Worm (Caenorhabditis elegans) whole organism, young adult: ENCODE results near the gene gex-5.
"Not testable (repeated sequence)": the region's sequence is repeated elsewhere in the genome, so short reads cannot be mapped to it uniquely, and the experiment has no call there.

Experiments
- B0261.1 ChIP-seq: sonication (generic microtip); optimal IDR thresholded peaks from 2 replicates; lab custom pipeline; 2016; ENCODE audit warnings: mild to moderate bottlenecking, missing genetic modification characterization, moderate library complexity, missing compliant biosample characterization
- F22D6.2 ChIP-seq: sonication (generic microtip); optimal IDR thresholded peaks from 2 replicates; lab custom pipeline; 2016; ENCODE audit warnings: mild to moderate bottlenecking, missing genetic modification characterization, missing compliant biosample characterization
- F49E8.2 ChIP-seq: sonication (generic microtip); optimal IDR thresholded peaks from 3 replicates; lab custom pipeline; 2017; ENCODE audit warnings: missing genetic modification characterization, mild to moderate bottlenecking, missing compliant biosample characterization, antibody characterized with exemption, moderate library complexity; ENCODE audit not compliant: insufficient read depth
- F57C9.4 ChIP-seq: sonication (generic microtip); optimal IDR thresholded peaks from 2 replicates; lab custom pipeline; 2017; ENCODE audit warnings: mild to moderate bottlenecking, missing genetic modification characterization, missing compliant biosample characterization
- T07F8.4 ChIP-seq: sonication (generic microtip); optimal IDR thresholded peaks from 2 replicates; lab custom pipeline; 2016; ENCODE audit warnings: mild to moderate bottlenecking, missing genetic modification characterization, moderate library complexity, missing compliant biosample characterization
- T26A5.8 ChIP-seq: sonication (generic microtip); optimal IDR thresholded peaks from 2 replicates; lab custom pipeline; 2016; ENCODE audit warnings: missing genetic modification characterization, missing compliant biosample characterization
- Y53F4B.3 ChIP-seq: fragments of 200-800 bp; sonication (Bioruptor generic); IDR thresholded peaks from 2 replicates; pipeline ENCODE4 v1.3.6; 2022; ENCODE audit warnings: missing genetic modification reagents, missing genetic modification characterization, missing compliant biosample characterization
- atf-7 ChIP-seq: sonication (generic microtip); optimal IDR thresholded peaks from 2 replicates; lab custom pipeline; 2017; ENCODE audit warnings: mild to moderate bottlenecking, missing genetic modification characterization, missing compliant biosample characterization
- attf-3 ChIP-seq: fragments of 200-800 bp; sonication (Bioruptor generic); conservative IDR thresholded peaks from 2 replicates; pipeline ENCODE4 v1.3.6; 2022; ENCODE audit warnings: missing genetic modification reagents, missing genetic modification characterization, missing compliant biosample characterization
- attf-5 ChIP-seq: fragments of 200-800 bp; sonication (Bioruptor generic); optimal IDR thresholded peaks from 2 replicates; lab custom pipeline; 2018; ENCODE audit warnings: mild to moderate bottlenecking, missing genetic modification characterization, missing compliant biosample characterization
- attf-6 ChIP-seq: fragments of 200-800 bp; sonication (Bioruptor generic); IDR thresholded peaks from 2 replicates; pipeline ENCODE4 v1.3.6; 2022; ENCODE audit warnings: missing genetic modification reagents, missing genetic modification characterization, missing compliant biosample characterization
- cebp-1 ChIP-seq, 2 experiments: fragments of 200-800 bp in 1 of 2; sonication (Bioruptor generic) in 1 of 2; sonication (generic microtip) in 1 of 2; IDR thresholded peaks in 1 of 2; optimal IDR thresholded peaks in 1 of 2; 2 replicates each; pipeline versions ENCODE4 v1.3.6 to Lab custom; 2017 to 2022; ENCODE audit warnings: missing compliant biosample characterization in 2 of 2, missing genetic modification characterization in 2 of 2, mild to moderate bottlenecking in 1 of 2, missing genetic modification reagents in 1 of 2, moderate library complexity in 1 of 2
- ceh-100 ChIP-seq: fragments of 200-800 bp; sonication (Bioruptor generic); IDR thresholded peaks from 2 replicates; pipeline ENCODE4 v1.3.6; 2022; ENCODE audit warnings: missing genetic modification reagents, missing genetic modification characterization, missing compliant biosample characterization
- ceh-40 ChIP-seq: fragments of 200-800 bp; sonication (Bioruptor generic); IDR thresholded peaks from 2 replicates; pipeline ENCODE4 v1.3.6; 2022; ENCODE audit warnings: missing genetic modification characterization, missing compliant biosample characterization
- ceh-58 ChIP-seq: fragments of 200-800 bp; sonication (Bioruptor generic); IDR thresholded peaks from 2 replicates; pipeline ENCODE4 v1.3.6; 2022; ENCODE audit warnings: missing genetic modification characterization, missing compliant biosample characterization
- ceh-79 ChIP-seq: sonication (generic microtip); optimal IDR thresholded peaks from 2 replicates; lab custom pipeline; 2017; ENCODE audit warnings: mild to moderate bottlenecking, missing genetic modification characterization, missing compliant biosample characterization
- chd-7 ChIP-seq: sonication (generic microtip); optimal IDR thresholded peaks from 2 replicates; lab custom pipeline; 2016; ENCODE audit warnings: mild to moderate bottlenecking, missing genetic modification characterization, moderate library complexity, missing compliant biosample characterization
- dpff-1 ChIP-seq: sonication (generic microtip); optimal IDR thresholded peaks from 2 replicates; lab custom pipeline; 2017; ENCODE audit warnings: mild to moderate bottlenecking, missing genetic modification characterization, missing compliant biosample characterization
- egl-18 ChIP-seq: fragments of 200-800 bp; sonication (Bioruptor generic); IDR thresholded peaks from 2 replicates; pipeline ENCODE4 v1.3.6; 2022; ENCODE audit warnings: missing genetic modification reagents, missing genetic modification characterization, missing compliant biosample characterization
- egl-44 ChIP-seq: fragments of 200-800 bp; sonication (Bioruptor generic); IDR thresholded peaks from 2 replicates; pipeline ENCODE4 v1.3.6; 2022; ENCODE audit warnings: missing genetic modification reagents, missing genetic modification characterization, missing compliant biosample characterization
- egrh-3 ChIP-seq: fragments of 200-800 bp; sonication (Bioruptor generic); IDR thresholded peaks from 2 replicates; pipeline ENCODE4 v1.3.6; 2022; ENCODE audit warnings: missing genetic modification reagents, missing genetic modification characterization, missing compliant biosample characterization
- ets-4 ChIP-seq: fragments of 200-800 bp; sonication (Bioruptor generic); optimal IDR thresholded peaks from 2 replicates; lab custom pipeline; 2018; ENCODE audit warnings: mild to moderate bottlenecking, missing genetic modification characterization, missing compliant biosample characterization
- fkh-3 ChIP-seq: sonication (generic microtip); optimal IDR thresholded peaks from 2 replicates; lab custom pipeline; 2016; ENCODE audit warnings: mild to moderate bottlenecking, missing genetic modification characterization, missing compliant biosample characterization
- hlh-12 ChIP-seq: sonication (generic microtip); optimal IDR thresholded peaks from 2 replicates; lab custom pipeline; 2016; ENCODE audit warnings: missing genetic modification characterization, missing compliant biosample characterization
- hlh-26 ChIP-seq: fragments of 200-800 bp; sonication (Bioruptor generic); conservative IDR thresholded peaks from 2 replicates; pipeline ENCODE4 v1.3.6; 2022; ENCODE audit warnings: missing genetic modification reagents, missing genetic modification characterization, missing compliant biosample characterization
- lag-1 ChIP-seq: fragments of 200-800 bp; sonication (Bioruptor generic); IDR thresholded peaks from 2 replicates; pipeline ENCODE4 v1.3.6; 2022; ENCODE audit warnings: missing genetic modification reagents, missing genetic modification characterization, missing compliant biosample characterization
- let-526 ChIP-seq: fragments of 200-800 bp; sonication (Bioruptor generic); IDR thresholded peaks from 2 replicates; pipeline ENCODE4 v1.3.6; 2022; ENCODE audit warnings: missing genetic modification reagents, missing genetic modification characterization, missing compliant biosample characterization
- lin-35 ChIP-seq, 3 experiments: fragments of 150-350 bp in 2 of 3; sonication (generic microtip) in 1 of 3; optimal IDR thresholded peaks; 2 replicates each; lab custom pipeline; 2014 to 2018; ENCODE audit warnings: missing biosample characterization in 3 of 3, missing genetic modification characterization in 3 of 3, missing genetic modification reagents in 3 of 3
- madf-8 ChIP-seq: fragments of 200-800 bp; sonication (Bioruptor generic); conservative IDR thresholded peaks from 2 replicates; pipeline ENCODE4 v1.3.6; 2022; ENCODE audit warnings: missing genetic modification reagents, missing genetic modification characterization, missing compliant biosample characterization
- mel-28 ChIP-seq: sonication (generic microtip); optimal IDR thresholded peaks from 2 replicates; lab custom pipeline; 2016; ENCODE audit warnings: borderline replicate concordance, mild to moderate bottlenecking, missing genetic modification characterization, missing compliant biosample characterization
- nfyb-1 ChIP-seq: fragments of 200-800 bp; sonication (Bioruptor generic); IDR thresholded peaks from 2 replicates; pipeline ENCODE4 v1.3.6; 2022; ENCODE audit warnings: missing genetic modification reagents, missing genetic modification characterization, missing compliant biosample characterization
- nhr-27 ChIP-seq: fragments of 200-800 bp; sonication (Bioruptor generic); optimal IDR thresholded peaks from 2 replicates; lab custom pipeline; 2018; ENCODE audit warnings: mild to moderate bottlenecking, missing genetic modification characterization, moderate library complexity, missing compliant biosample characterization
- nhr-80 ChIP-seq: sonication (generic microtip); optimal IDR thresholded peaks from 2 replicates; lab custom pipeline; 2016; ENCODE audit warnings: missing genetic modification characterization, missing compliant biosample characterization
- pha-4 ChIP-seq: fragments of 150-350 bp; sonication (generic microtip); optimal IDR thresholded peaks from 2 replicates; lab custom pipeline; 2014; ENCODE audit warnings: missing biosample characterization, missing genetic modification reagents, missing genetic modification characterization
- rec-8 ChIP-seq, 2 experiments: sonication (generic microtip); optimal IDR thresholded peaks; 2 replicates each; lab custom pipeline; 2016; ENCODE audit warnings: mild to moderate bottlenecking in 2 of 2, missing genetic modification characterization in 2 of 2, missing genetic modification reagents in 2 of 2, missing genotype in 2 of 2, missing biosample characterization in 1 of 2, missing compliant biosample characterization in 1 of 2, moderate library complexity in 1 of 2
- sdz-38 ChIP-seq: sonication (generic microtip); optimal IDR thresholded peaks from 2 replicates; lab custom pipeline; 2016; ENCODE audit warnings: missing genotype, missing genetic modification characterization, missing compliant biosample characterization
- tbp1 ChIP-seq: fragments of 200-800 bp; sonication (Bioruptor generic); optimal IDR thresholded peaks from 2 replicates; lab custom pipeline; 2018; ENCODE audit warnings: mild to moderate bottlenecking, missing genetic modification characterization, missing compliant biosample characterization
- tbx-9 ChIP-seq: sonication (generic microtip); optimal IDR thresholded peaks from 2 replicates; lab custom pipeline; 2016; ENCODE audit warnings: borderline replicate concordance, missing genetic modification characterization, inconsistent platforms, missing compliant biosample characterization
- xnd-1 ChIP-seq: sonication (generic microtip); optimal IDR thresholded peaks from 2 replicates; lab custom pipeline; 2016; ENCODE audit warnings: missing genotype, missing genetic modification reagents, missing genetic modification characterization, missing compliant biosample characterization
- zfh-2 ChIP-seq: fragments of 200-800 bp; sonication (Bioruptor generic); conservative IDR thresholded peaks from 2 replicates; pipeline ENCODE4 v1.3.6; 2022; ENCODE audit warnings: missing genetic modification reagents, missing genetic modification characterization, missing compliant biosample characterization
- zim-3 ChIP-seq: sonication (generic microtip); optimal IDR thresholded peaks from 2 replicates; lab custom pipeline; 2017; ENCODE audit warnings: mild to moderate bottlenecking, missing genetic modification characterization, moderate library complexity, missing compliant biosample characterization

Gene gex-5

DNA sequence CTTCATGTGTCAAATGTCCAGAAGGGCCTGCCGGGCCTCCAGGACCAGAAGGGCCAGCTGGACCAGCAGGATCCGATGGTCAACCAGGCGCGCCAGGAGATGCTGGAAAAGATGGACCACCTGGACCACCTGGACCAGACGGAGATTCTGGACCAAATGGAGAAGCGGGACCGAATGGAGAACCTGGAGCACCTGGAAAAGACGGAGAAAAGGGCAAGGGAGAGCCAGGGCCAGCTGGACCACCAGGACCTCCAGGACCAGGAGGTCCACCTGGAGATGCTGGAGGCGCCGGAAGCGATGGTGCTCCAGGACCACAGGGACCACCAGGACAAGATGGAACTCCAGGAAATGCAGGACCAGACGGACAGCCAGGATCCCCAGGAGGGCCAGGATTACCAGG, 33.1 kb downstream of the gex-5 start:
- TF ChIP-seq tbp1 (no peak), zim-3 (tag; lab: Kevin White, UChicago) (no peak), egrh-3 (GFP tag; lab: Robert Waterston, UW) (peak; percentile 90), nfyb-1 (GFP tag; lab: Robert Waterston, UW) (no peak), hlh-12 (tag; lab: Kevin White, UChicago) (no peak), hlh-26 (GFP tag; lab: Robert Waterston, UW) (no peak), ceh-40 (GFP tag; lab: Robert Waterston, UW) (no peak), atf-7 (no peak), zfh-2 (peak; percentile 93), egl-18 (GFP tag; lab: Robert Waterston, UW) (no peak)
- TF ChIP-seq, all 124 proteins: peak for 2

DNA sequence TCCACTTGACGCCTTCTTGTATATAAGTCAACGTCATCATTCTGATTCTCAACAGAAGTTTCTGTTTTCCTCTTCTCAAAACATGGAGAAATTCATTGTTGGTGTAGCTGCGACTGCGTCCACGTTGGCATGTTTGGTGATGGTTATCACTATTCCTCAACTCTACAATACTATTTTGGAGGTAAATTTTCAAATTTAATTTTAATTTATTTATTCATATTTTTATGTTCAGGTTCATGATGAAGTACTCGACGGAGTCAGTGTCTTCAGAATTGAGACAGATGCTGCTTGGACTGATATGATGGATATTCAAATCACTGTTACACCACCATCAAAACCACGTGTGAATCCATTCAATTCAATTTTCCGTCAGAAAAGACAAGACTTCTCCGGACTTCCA, 33.7 kb downstream of the gex-5 start, which contains the start of gene col-89:
Gene col-89, plus strand, starts transcription at position 19 of the 400 bp plus-strand sequence.
- TF ChIP-seq chd-7 (tag; lab: Kevin White, UChicago) (no peak), ceh-58 (GFP tag; lab: Robert Waterston, UW) (no peak), tbp1 (no peak), nhr-27 (no peak), B0261.1 (tag; lab: Kevin White, UChicago) (no peak), attf-6 (GFP tag; lab: Robert Waterston, UW) (no peak), pha-4 (no peak), ceh-79 (no peak), fkh-3 (tag; lab: Kevin White, UChicago) (no peak), Y53F4B.3 (GFP tag; lab: Robert Waterston, UW) (no peak), attf-3 (no peak), xnd-1 (no peak), nfyb-1 (GFP tag; lab: Robert Waterston, UW) (no peak), T07F8.4 (tag; lab: Kevin White, UChicago) (no peak), egl-18 (GFP tag; lab: Robert Waterston, UW) (no peak), F22D6.2 (tag; lab: Kevin White, UChicago) (no peak), atf-7 (no peak), T26A5.8 (tag; lab: Kevin White, UChicago) (no peak), lin-35 (GFP tag; optimal IDR thresholded peaks at IDR 0.05; lab: Kevin White, UChicago) (no peak), attf-5 (GFP tag; lab: Kevin White, UChicago) (no peak)

DNA sequence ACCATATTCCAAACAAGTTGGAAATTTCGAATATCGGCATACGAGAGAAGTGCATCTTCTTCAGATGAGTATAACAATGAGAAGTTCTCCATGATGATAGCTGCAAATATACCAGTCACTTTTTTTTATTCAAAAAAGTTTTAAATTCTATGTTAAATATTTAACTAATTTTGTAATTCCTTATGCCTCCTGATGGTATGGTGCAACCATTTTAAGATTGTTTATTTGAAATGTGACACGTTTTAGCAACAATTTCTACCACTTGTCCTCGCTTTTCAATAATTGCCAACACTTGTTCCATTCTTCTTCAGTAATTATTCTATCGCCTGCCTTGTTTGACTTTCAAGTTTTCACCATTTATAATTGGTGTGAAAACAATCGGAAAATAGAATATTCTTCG, 35.9 kb downstream of the gex-5 start, which contains the start of gene F17C8.6:
Gene F17C8.6, minus strand, starts transcription at position 101 of the 400 bp plus-strand sequence.
- TF ChIP-seq F57C9.4 (tag; lab: Kevin White, UChicago) (no peak), madf-8 (GFP tag; lab: Robert Waterston, UW) (no peak), ets-4 (no peak), zfh-2 (no peak), Y53F4B.3 (GFP tag; lab: Robert Waterston, UW) (no peak)

DNA sequence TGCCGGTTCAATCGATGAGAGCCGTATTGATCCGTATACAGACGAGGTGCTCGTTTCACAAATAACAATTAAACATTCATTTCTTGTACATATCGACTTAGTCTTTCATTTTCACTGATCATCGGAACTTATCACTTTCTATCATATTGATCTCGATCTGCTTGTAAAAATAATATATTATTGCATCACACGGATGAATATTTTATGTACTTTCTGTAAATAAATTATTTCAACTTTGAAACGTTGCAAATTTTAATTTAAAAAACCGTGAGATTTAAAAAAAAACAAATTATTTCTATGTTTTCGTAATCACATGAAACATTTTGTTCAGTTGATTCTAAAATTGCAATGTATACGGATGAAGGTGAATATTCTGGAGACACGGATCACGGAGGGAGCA, 39.2 kb downstream of the gex-5 start, which contains the start of gene twk-6:
Gene twk-6, plus strand, starts transcription at position 301 of the 400 bp plus-strand sequence.
- not testable (repeated sequence) for TF ChIP-seq hlh-12 (tag; lab: Kevin White, UChicago); Y53F4B.3 (GFP tag; lab: Robert Waterston, UW); egl-44 (GFP tag; lab: Robert Waterston, UW)

DNA sequence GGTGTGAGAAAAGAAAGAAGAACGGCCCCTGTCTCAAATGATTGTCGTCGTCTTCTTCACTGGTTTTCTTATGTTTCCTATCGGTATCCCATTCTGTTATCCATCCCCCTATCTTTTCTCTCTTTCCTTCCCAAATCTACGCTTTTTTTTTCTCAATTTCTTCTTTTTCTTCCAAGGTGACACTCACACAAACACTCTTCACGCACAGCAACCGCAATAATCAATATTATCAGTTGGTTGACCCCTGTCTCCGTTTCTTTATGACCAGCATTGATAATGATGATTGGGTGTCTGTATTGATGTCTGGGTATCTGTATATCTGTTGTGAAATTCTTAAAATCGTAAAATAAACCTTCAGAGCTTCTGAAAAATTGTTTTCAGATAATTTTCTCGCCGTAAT, 41.0 kb downstream of the gex-5 start:
- TF ChIP-seq let-526 (GFP tag; lab: Robert Waterston, UW) (no peak), dpff-1 (no peak), nhr-80 (peak; percentile 32), lag-1 (GFP tag; lab: Robert Waterston, UW) (no peak), ceh-100 (GFP tag; lab: Robert Waterston, UW) (no peak), mel-28 (tag; lab: Kevin White, UChicago) (no peak), sdz-38 (tag; lab: Kevin White, UChicago) (no peak), rec-8 (tag; optimal IDR thresholded peaks at IDR 0.05; lab: Kevin White, UChicago) (no peak), cebp-1 (GFP tag; IDR thresholded peaks at IDR 0.05; lab: Robert Waterston, UW) (no peak), cebp-1 (tag; optimal IDR thresholded peaks at IDR 0.05; lab: Kevin White, UChicago) (peak; percentile 48), F49E8.2 (tag; lab: Kevin White, UChicago) (no peak), tbx-9 (tag; lab: Kevin White, UChicago) (no peak)
- TF ChIP-seq, all 124 proteins: peak for 2
